Worm (Caenorhabditis elegans): Measurements from ENCODE around the gene R144.12.

DNA sequence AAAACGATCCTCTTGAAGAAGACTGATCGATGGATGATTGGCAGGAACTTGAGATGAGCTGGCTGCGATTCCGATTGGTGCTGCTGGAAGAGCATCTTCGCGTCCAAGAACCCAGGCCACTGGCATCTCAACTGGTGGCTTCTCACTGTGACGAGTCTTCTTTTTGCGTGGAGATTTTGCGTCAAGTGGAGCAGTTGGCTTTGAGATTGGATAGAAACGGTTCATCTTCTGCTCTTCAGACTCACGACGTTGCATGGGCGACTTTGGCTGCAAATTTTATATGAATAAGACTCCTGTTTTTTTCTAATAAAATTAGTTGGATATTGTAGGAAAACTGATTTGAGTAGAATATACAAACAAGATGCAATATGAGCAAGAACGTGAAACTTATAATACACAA is 3.9 kb upstream of the R144.12 start:
- TF ChIP-seq pqm-1 (tag; optimal IDR thresholded peaks at IDR 0.05) (no peak), fos-1 (tag; optimal IDR thresholded peaks at IDR 0.05) (no peak), ztf-11 (tag; optimal IDR thresholded peaks at IDR 0.05) (no peak), nhr-12 (tag; optimal IDR thresholded peaks at IDR 0.05) (no peak), nfya-1 (tag; optimal IDR thresholded peaks at IDR 0.05; ENCODE audit: insufficient read depth) (no peak), ceh-9 (tag; optimal IDR thresholded peaks at IDR 0.05) (no peak), elt-1 (tag; optimal IDR thresholded peaks at IDR 0.05) (no peak), ZK546.5 (tag; optimal IDR thresholded peaks at IDR 0.05) (no peak)

All from whole organism, L3 larva.